Fruit fly (Drosophila melanogaster): ENCODE results near the gene CG18628.

dm6 chr3L:10656451-10657198, 17.1 kb downstream of the CG18628 start:
- TF ChIP-seq CG10348 (GFP tag; IDR thresholded peaks at IDR 0.05) (no peak), CG8301 (tag; optimal IDR thresholded peaks at IDR 0.05) (no peak), Ets98B (GFP tag; IDR thresholded peaks at IDR 0.05) (peak; percentile 50), CG34367 (tag; optimal IDR thresholded peaks at IDR 0.05) (peak; percentile 43), CG15710 (tag; optimal IDR thresholded peaks at IDR 0.05) (peak; percentile 26), CG9948 (tag; optimal IDR thresholded peaks at IDR 0.05) (no peak), gl (tag; optimal IDR thresholded peaks at IDR 0.05) (peak; percentile 71), CG12605 (GFP tag; IDR thresholded peaks at IDR 0.05) (no peak)
